Fruit fly (Drosophila melanogaster) whole organism, embryonic: Measurements from ENCODE around the gene CG42781.
A peak's percentile ranks its signal among the peaks of the same experiment; 100 is the strongest.

ENCODE experiments used
- Adf1 ChIP-seq: fragments of 200-800 bp; sonication (Bioruptor generic); IDR thresholded peaks from 2 replicates; pipeline ENCODE4 v1.3.6; 2022; ENCODE audit warnings: missing biosample characterization, missing genetic modification characterization
- CG10431 ChIP-seq: fragments of 200-800 bp; sonication (Bioruptor generic); optimal IDR thresholded peaks from 3 replicates; lab custom pipeline; 2018; ENCODE audit warnings: missing biosample characterization, mild to moderate bottlenecking, missing genetic modification characterization
- CG10979 ChIP-seq: fragments of 200-800 bp; sonication (Bioruptor generic); optimal IDR thresholded peaks from 2 replicates; lab custom pipeline; 2018; ENCODE audit warnings: missing biosample characterization, mild to moderate bottlenecking, missing genetic modification characterization, moderate library complexity
- CG11093 ChIP-seq: fragments of 200-800 bp; sonication (Bioruptor generic); IDR thresholded peaks from 3 replicates; pipeline ENCODE4 v1.3.6; 2022; ENCODE audit warnings: missing biosample characterization, missing genetic modification characterization
- CG14050 ChIP-seq: fragments of 200-800 bp; sonication (Bioruptor generic); IDR thresholded peaks from 3 replicates; pipeline ENCODE4 v1.3.6; 2022; ENCODE audit warnings: missing biosample characterization, missing genetic modification characterization
- CG15696 ChIP-seq: fragments of 200-800 bp; sonication (Bioruptor generic); optimal IDR thresholded peaks from 2 replicates; lab custom pipeline; 2019; ENCODE audit warnings: missing biosample characterization, mild to moderate bottlenecking, missing genetic modification characterization, moderate library complexity
- CG1792 ChIP-seq: fragments of 200-800 bp; sonication (Bioruptor generic); optimal IDR thresholded peaks from 2 replicates; lab custom pipeline; 2016; ENCODE audit warnings: missing biosample characterization, missing genetic modification characterization
- CG2116 ChIP-seq: fragments of 200-800 bp; sonication (Bioruptor generic); optimal IDR thresholded peaks from 3 replicates; lab custom pipeline; 2018; ENCODE audit warnings: missing biosample characterization, mild to moderate bottlenecking, missing genetic modification characterization
- CG2678 ChIP-seq: fragments of 200-800 bp; sonication (Bioruptor generic); optimal IDR thresholded peaks from 3 replicates; lab custom pipeline; 2019; ENCODE audit warnings: missing biosample characterization, mild to moderate bottlenecking, missing genetic modification characterization, moderate library complexity
- CG30403 ChIP-seq: fragments of 200-800 bp; sonication (Bioruptor generic); optimal IDR thresholded peaks from 3 replicates; lab custom pipeline; 2016; ENCODE audit warnings: missing biosample characterization, missing genetic modification characterization
- CG31365 ChIP-seq: fragments of 200-800 bp; sonication (Bioruptor generic); optimal IDR thresholded peaks from 2 replicates; lab custom pipeline; 2018; ENCODE audit warnings: missing biosample characterization, mild to moderate bottlenecking, missing genetic modification characterization
- CG34224 ChIP-seq: fragments of 200-800 bp; sonication (Bioruptor generic); IDR thresholded peaks from 3 replicates; pipeline ENCODE4 v1.3.6; 2022; ENCODE audit warnings: missing biosample characterization, missing genetic modification characterization; ENCODE audit not compliant: partially characterized antibody
- CG4360 ChIP-seq: fragments of 200-800 bp; sonication (Bioruptor generic); IDR thresholded peaks from 2 replicates; pipeline ENCODE4 v1.3.6; 2022; ENCODE audit warnings: missing biosample characterization, missing genetic modification characterization
- CG4730 ChIP-seq: fragments of 200-800 bp; sonication (Bioruptor generic); IDR thresholded peaks from 2 replicates; pipeline ENCODE4 v1.3.6; 2022; ENCODE audit warnings: missing biosample characterization, missing genetic modification characterization
- CG6175 ChIP-seq: fragments of 200-800 bp; sonication (Bioruptor generic); IDR thresholded peaks from 3 replicates; pipeline ENCODE4 v1.3.6; 2022; ENCODE audit warnings: missing biosample characterization, missing genetic modification characterization
- CG6254 ChIP-seq: fragments of 200-800 bp; sonication (Bioruptor generic); optimal IDR thresholded peaks from 3 replicates; lab custom pipeline; 2017; ENCODE audit warnings: mild to moderate bottlenecking, missing biosample characterization, missing genetic modification reagents, missing genetic modification characterization
- Chrac-16 ChIP-seq: fragments of 200-800 bp; sonication (Bioruptor generic); optimal IDR thresholded peaks from 3 replicates; lab custom pipeline; 2016; ENCODE audit warnings: missing biosample characterization, missing genetic modification characterization
- D19A ChIP-seq: fragments of 200-800 bp; optimal IDR thresholded peaks from 3 replicates; lab custom pipeline; 2019; ENCODE audit warnings: missing biosample characterization, mild to moderate bottlenecking, missing genetic modification characterization, moderate library complexity
- Deaf1 ChIP-seq: fragments of 200-800 bp; optimal IDR thresholded peaks from 3 replicates; lab custom pipeline; 2019; ENCODE audit warnings: missing biosample characterization, mild to moderate bottlenecking, missing genetic modification characterization, moderate library complexity
- Dip3 ChIP-seq: fragments of 200-800 bp; sonication (Bioruptor generic); optimal IDR thresholded peaks from 3 replicates; lab custom pipeline; 2016; ENCODE audit warnings: missing biosample characterization, missing genetic modification characterization
- H15 ChIP-seq: fragments of 200-800 bp; sonication (Bioruptor generic); IDR thresholded peaks from 3 replicates; pipeline ENCODE4 v1.3.6; 2022; ENCODE audit warnings: missing biosample characterization, missing genetic modification characterization
- HHEX ChIP-seq: fragments of 200-800 bp; sonication (Bioruptor generic); optimal IDR thresholded peaks from 3 replicates; lab custom pipeline; 2017; ENCODE audit warnings: missing biosample characterization, mild to moderate bottlenecking, missing genetic modification characterization, missing genetic modification reagents
- HmgD ChIP-seq: fragments of 200-800 bp; sonication (Bioruptor generic); optimal IDR thresholded peaks from 3 replicates; lab custom pipeline; 2016; ENCODE audit warnings: missing biosample characterization, missing genetic modification characterization
- Hmr ChIP-seq: fragments of 200-800 bp; sonication (Bioruptor generic); optimal IDR thresholded peaks from 3 replicates; lab custom pipeline; 2017; ENCODE audit warnings: mild to moderate bottlenecking, missing biosample characterization, missing genetic modification reagents, missing genetic modification characterization
- Mrtf ChIP-seq: fragments of 200-800 bp; sonication (Bioruptor generic); IDR thresholded peaks from 3 replicates; pipeline ENCODE4 v1.3.6; 2022; ENCODE audit warnings: missing biosample characterization, missing genetic modification characterization
- NC2α ChIP-seq: fragments of 200-800 bp; sonication (Bioruptor generic); optimal IDR thresholded peaks from 2 replicates; lab custom pipeline; 2016; ENCODE audit warnings: missing biosample characterization, missing genetic modification characterization
- Oli ChIP-seq: fragments of 200-800 bp; sonication (Bioruptor generic); optimal IDR thresholded peaks from 2 replicates; lab custom pipeline; 2018; ENCODE audit warnings: missing biosample characterization, mild to moderate bottlenecking, missing genetic modification characterization, moderate library complexity
- Ravus ChIP-seq: fragments of 200-800 bp; sonication (Bioruptor generic); IDR thresholded peaks from 2 replicates; pipeline ENCODE4 v1.3.6; 2022; ENCODE audit warnings: missing biosample characterization, missing genetic modification characterization
- Tbp ChIP-seq: fragments of >200 bp; optimal IDR thresholded peaks from 2 replicates; lab custom pipeline; 2018; ENCODE audit warnings: missing biosample characterization, missing genetic modification characterization
- bowl ChIP-seq: fragments of 200-800 bp; sonication (Bioruptor generic); IDR thresholded peaks from 2 replicates; pipeline ENCODE4 v1.3.6; 2022; ENCODE audit warnings: missing biosample characterization, missing genetic modification characterization
- bsh ChIP-seq, 2 experiments: fragments of 200-800 bp; sonication (Bioruptor generic); optimal IDR thresholded peaks; 2 replicates each; lab custom pipeline; 2017 to 2018; ENCODE audit warnings: mild to moderate bottlenecking in 2 of 2, missing biosample characterization in 2 of 2, missing genetic modification characterization in 2 of 2, moderate library complexity in 1 of 2
- cg ChIP-seq: fragments of 200-800 bp; sonication (Bioruptor generic); optimal IDR thresholded peaks from 3 replicates; lab custom pipeline; 2019; ENCODE audit warnings: missing biosample characterization, mild to moderate bottlenecking, missing genetic modification characterization, moderate library complexity
- dm ChIP-seq: fragments of 200-800 bp; sonication (Bioruptor generic); optimal IDR thresholded peaks from 3 replicates; lab custom pipeline; 2016; ENCODE audit warnings: missing biosample characterization, missing genetic modification characterization
- dmrt99B ChIP-seq: fragments of 200-800 bp; sonication (Bioruptor generic); optimal IDR thresholded peaks from 2 replicates; lab custom pipeline; 2018; ENCODE audit warnings: missing biosample characterization, mild to moderate bottlenecking, missing genetic modification characterization, moderate library complexity
- dysf ChIP-seq: fragments of 200-800 bp; sonication (Bioruptor generic); IDR thresholded peaks from 3 replicates; pipeline ENCODE4 v1.3.6; 2022; ENCODE audit warnings: missing biosample characterization, missing genetic modification characterization
- gcm ChIP-seq: fragments of 200-800 bp; sonication (Bioruptor generic); optimal IDR thresholded peaks from 2 replicates; lab custom pipeline; 2019; ENCODE audit warnings: missing biosample characterization, mild to moderate bottlenecking, missing genetic modification characterization, moderate library complexity
- hth ChIP-seq: fragments of >200 bp; optimal IDR thresholded peaks from 2 replicates; lab custom pipeline; 2017; ENCODE audit warnings: inconsistent platforms
- jing ChIP-seq: fragments of 200-800 bp; sonication (Bioruptor generic); optimal IDR thresholded peaks from 2 replicates; lab custom pipeline; 2018; ENCODE audit warnings: missing biosample characterization, mild to moderate bottlenecking, missing genetic modification characterization
- lbe ChIP-seq: fragments of 200-800 bp; sonication (Bioruptor generic); optimal IDR thresholded peaks from 2 replicates; lab custom pipeline; 2016; ENCODE audit warnings: missing biosample characterization, mild to moderate bottlenecking, missing genetic modification characterization
- pfk ChIP-seq: fragments of 200-800 bp; sonication (Bioruptor generic); optimal IDR thresholded peaks from 2 replicates; lab custom pipeline; 2018; ENCODE audit warnings: missing biosample characterization, mild to moderate bottlenecking, missing genetic modification characterization, moderate library complexity
- pros ChIP-seq: fragments of 200-800 bp; sonication (Bioruptor generic); optimal IDR thresholded peaks from 3 replicates; lab custom pipeline; 2019; ENCODE audit warnings: missing biosample characterization, mild to moderate bottlenecking, missing genetic modification characterization, moderate library complexity
- pum ChIP-seq: fragments of 200-800 bp; sonication (Bioruptor generic); optimal IDR thresholded peaks from 2 replicates; lab custom pipeline; 2016; ENCODE audit warnings: missing biosample characterization, missing genetic modification characterization
- row ChIP-seq: fragments of 200-800 bp; sonication (Bioruptor generic); IDR thresholded peaks from 3 replicates; pipeline ENCODE4 v1.3.6; 2022; ENCODE audit warnings: missing biosample characterization, missing genetic modification characterization
- run ChIP-seq: fragments of 200-800 bp; sonication (Bioruptor generic); optimal IDR thresholded peaks from 3 replicates; lab custom pipeline; 2018; ENCODE audit warnings: missing biosample characterization, mild to moderate bottlenecking, missing genetic modification characterization
- scrt ChIP-seq: fragments of 200-800 bp; sonication (Bioruptor generic); optimal IDR thresholded peaks from 2 replicates; lab custom pipeline; 2018; ENCODE audit warnings: missing biosample characterization, mild to moderate bottlenecking, missing genetic modification characterization, moderate library complexity
- seq ChIP-seq: fragments of 200-800 bp; sonication (Bioruptor generic); IDR thresholded peaks from 2 replicates; pipeline ENCODE4 v1.3.6; 2022; ENCODE audit warnings: missing biosample characterization, missing genetic modification characterization
- sqz ChIP-seq: fragments of 200-800 bp; sonication (Bioruptor generic); optimal IDR thresholded peaks from 3 replicates; lab custom pipeline; 2018; ENCODE audit warnings: missing biosample characterization, mild to moderate bottlenecking, missing genetic modification characterization
- ssp ChIP-seq: fragments of 200-800 bp; sonication (Bioruptor generic); IDR thresholded peaks from 2 replicates; pipeline ENCODE4 v1.3.6; 2022; ENCODE audit warnings: missing biosample characterization, missing genetic modification characterization
- trh ChIP-seq: fragments of 200-800 bp; sonication (Bioruptor generic); optimal IDR thresholded peaks from 2 replicates; lab custom pipeline; 2016; ENCODE audit warnings: missing biosample characterization, missing genetic modification characterization

The CG42781 gene

dm6 chrX:7336962-7337844 lies 45.6 kb downstream of the CG42781 start, which contains the start of gene CBP (continued):
- TF ChIP-seq Hmr (GFP tag; lab: Kevin White, UChicago) = peak; percentile 97
- TF ChIP-seq hth (lab: Kevin White, UChicago) = no peak
- peak; percentile 95 for TF ChIP-seq row (GFP tag; lab: Robert Waterston, UW)
- TF ChIP-seq scrt = peak; percentile 94
- peak; percentile 97 for TF ChIP-seq jing (GFP tag; lab: Kevin White, UChicago)
- peak; percentile 98 for TF ChIP-seq pum (GFP tag; lab: Kevin White, UChicago)
- peak; percentile 97 for TF ChIP-seq dysf
- peak; percentile 97 for TF ChIP-seq Chrac-16 (GFP tag; lab: Kevin White, UChicago)
- TF ChIP-seq CG34224 = no peak
- peak; percentile 98 for TF ChIP-seq CG10431 (GFP tag; lab: Kevin White, UChicago)
- TF ChIP-seq dm (GFP tag; lab: Kevin White, UChicago) = peak; percentile 93
- TF ChIP-seq bsh (GFP tag; optimal IDR thresholded peaks at IDR 0.05; lab: Kevin White, UChicago) = peak; percentile 95 to 99
- TF ChIP-seq CG30403 = peak; percentile 97
- TF ChIP-seq Mrtf (GFP tag; lab: Robert Waterston, UW) = peak; percentile 95
- peak; percentile 75 for TF ChIP-seq CG4360
- TF ChIP-seq Oli (tag; lab: Kevin White, UChicago) = peak; percentile 99
- TF ChIP-seq CG1792 (GFP tag; lab: Kevin White, UChicago) = peak; percentile 95
- peak; percentile 97 for TF ChIP-seq D19A (tag; lab: Kevin White, UChicago)
- TF ChIP-seq CG15696 (tag; lab: Kevin White, UChicago) = peak; percentile 97
- peak; percentile 83 for TF ChIP-seq CG2116 (GFP tag; lab: Kevin White, UChicago)
- peak; percentile 94 for TF ChIP-seq H15 (GFP tag; lab: Robert Waterston, UW)
- TF ChIP-seq bowl (GFP tag; lab: Robert Waterston, UW) = peak; percentile 90
- TF ChIP-seq CG10979 (tag; lab: Kevin White, UChicago) = peak; percentile 99
- TF ChIP-seq Dip3 (GFP tag; lab: Kevin White, UChicago) = peak; percentile 91
- TF ChIP-seq CG14050 (GFP tag; lab: Robert Waterston, UW) = peak; percentile 93
- peak; percentile 97 for TF ChIP-seq seq (GFP tag; lab: Robert Waterston, UW)
- peak; percentile 85 for TF ChIP-seq Deaf1
- peak; percentile 60 for TF ChIP-seq pfk (GFP tag; lab: Kevin White, UChicago)
- peak; percentile 89 for TF ChIP-seq CG11093 (GFP tag; lab: Robert Waterston, UW)
- peak; percentile 86 for TF ChIP-seq cg (GFP tag; lab: Kevin White, UChicago)
- TF ChIP-seq Tbp (GFP tag; lab: Kevin White, UChicago) = no peak
- peak; percentile 97 for TF ChIP-seq run (tag; lab: Kevin White, UChicago)
- peak; percentile 99 for TF ChIP-seq gcm
- peak; percentile 96 for TF ChIP-seq sqz (GFP tag; lab: Kevin White, UChicago)
- TF ChIP-seq CG4730 (GFP tag; lab: Robert Waterston, UW) = peak; percentile 93
- TF ChIP-seq ssp (GFP tag; lab: Robert Waterston, UW) = peak; percentile 86
- TF ChIP-seq CG6175 (GFP tag; lab: Robert Waterston, UW) = peak; percentile 82; the same call in 2 of the 3 replicates
- peak; percentile 97 for TF ChIP-seq HHEX (GFP tag; lab: Kevin White, UChicago)
- peak; percentile 83 for TF ChIP-seq lbe (GFP tag; lab: Kevin White, UChicago)
- TF ChIP-seq Adf1 = peak; percentile 91
- TF ChIP-seq CG2678 (tag; lab: Kevin White, UChicago) = peak; percentile 99
- peak; percentile 91 for TF ChIP-seq CG31365 (tag; lab: Kevin White, UChicago)
- TF ChIP-seq CG6254 (GFP tag; lab: Kevin White, UChicago) = peak; percentile 97
- TF ChIP-seq pros = peak; percentile 99
- TF ChIP-seq NC2α (GFP tag; lab: Kevin White, UChicago) = peak; percentile 96
- peak; percentile 99 for TF ChIP-seq dmrt99B
- peak; percentile 94 for TF ChIP-seq HmgD
- TF ChIP-seq Ravus (GFP tag; lab: Robert Waterston, UW) = peak; percentile 84
- TF ChIP-seq trh (GFP tag; lab: Kevin White, UChicago) = peak; percentile 92
